Worm (Caenorhabditis elegans): ENCODE data around the gene fipr-19.

Gene fipr-19

DNA sequence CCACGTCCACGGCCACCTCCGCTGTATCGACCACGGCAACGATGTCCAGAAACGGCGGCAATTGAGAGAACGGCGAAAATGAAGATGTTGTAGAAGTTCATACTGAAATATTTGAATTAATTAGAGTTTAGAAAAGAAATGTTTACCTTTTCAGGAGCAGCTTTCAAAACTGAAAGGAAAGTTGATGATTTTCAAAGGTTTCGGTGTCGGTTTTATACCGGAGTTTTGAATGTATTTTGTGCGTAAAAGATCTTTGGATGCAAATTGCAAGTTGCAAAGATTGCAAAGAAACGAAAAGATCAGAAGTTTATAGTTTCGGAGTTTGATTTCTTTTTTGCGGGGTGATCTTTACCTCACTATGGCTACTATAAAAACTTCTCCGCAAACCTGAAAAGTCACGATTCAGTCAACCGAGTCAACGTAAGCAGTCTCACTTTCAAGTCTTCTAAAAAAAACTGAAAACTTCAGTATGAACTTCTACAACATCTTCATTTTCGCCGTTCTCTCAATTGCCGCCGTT is at the start of gene fipr-19, which contains the start of gene fipr-18:
TSS of gene fipr-19 (minus strand) at position 101 of the 520 bp plus-strand sequence.
TSS of gene fipr-18 (plus strand) at position 470 of the 520 bp plus-strand sequence.
- no peak for TF ChIP-seq pat-9 (tag; optimal IDR thresholded peaks at IDR 0.05)
- no peak for TF ChIP-seq sox-2 (GFP tag; IDR thresholded peaks at IDR 0.05)
- TF ChIP-seq npax-4 (tag; optimal IDR thresholded peaks at IDR 0.05), result no peak
- no peak for TF ChIP-seq nhr-232 (tag; optimal IDR thresholded peaks at IDR 0.05)
- TF ChIP-seq dmd-4 (tag; optimal IDR thresholded peaks at IDR 0.05; ENCODE audit: borderline replicate concordance), result no peak
- TF ChIP-seq pax-1 (tag; optimal IDR thresholded peaks at IDR 0.05), result no peak
- TF ChIP-seq ceh-45 (GFP tag; IDR thresholded peaks at IDR 0.05), result no peak
- no peak for TF ChIP-seq unc-55 (GFP tag; optimal IDR thresholded peaks at IDR 0.05)
- TF ChIP-seq hlh-15 (tag; optimal IDR thresholded peaks at IDR 0.05), result no peak
- TF ChIP-seq ceh-31 (tag; optimal IDR thresholded peaks at IDR 0.05), result no peak

DNA sequence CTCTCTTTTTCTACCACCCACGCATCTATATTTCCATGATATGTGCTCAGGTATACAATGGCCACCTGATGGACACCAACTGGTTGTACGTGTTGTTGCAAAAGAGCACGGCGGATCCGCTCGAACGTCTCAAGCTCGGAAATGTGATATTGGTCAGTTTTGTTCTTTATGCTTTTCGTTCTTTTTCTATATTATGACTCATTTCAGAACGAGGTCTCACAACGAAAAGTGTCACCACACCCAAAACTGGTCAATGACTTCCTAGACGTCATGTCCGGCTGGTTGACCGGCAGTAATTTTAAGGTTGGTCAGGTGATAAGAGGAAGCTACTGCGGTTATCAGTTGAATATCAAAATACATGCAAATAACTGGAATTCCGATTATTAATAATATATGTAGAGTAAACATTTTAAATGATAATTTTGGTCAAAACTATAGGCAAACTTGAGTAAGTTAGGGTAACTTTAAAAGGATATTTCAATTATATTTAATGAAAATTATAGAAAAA is 49.4 kb upstream of the fipr-19 start, which contains the start of gene cls-1:
TSS of gene cls-1 (plus strand) at position 51 of the 508 bp plus-strand sequence.
- TF ChIP-seq C08G9.2 (tag; optimal IDR thresholded peaks at IDR 0.05) (no peak), nhr-232 (tag; optimal IDR thresholded peaks at IDR 0.05) (no peak), unc-55 (GFP tag; optimal IDR thresholded peaks at IDR 0.05) (no peak), dmd-4 (tag; optimal IDR thresholded peaks at IDR 0.05; ENCODE audit: borderline replicate concordance) (no peak), ref-2 (tag; optimal IDR thresholded peaks at IDR 0.05) (no peak), pha-4 (tag; optimal IDR thresholded peaks at IDR 0.05) (no peak), mec-3 (tag; optimal IDR thresholded peaks at IDR 0.05; ENCODE audit: borderline replicate concordance) (no peak), lim-6 (tag; optimal IDR thresholded peaks at IDR 0.05) (no peak), fkh-6 (tag; optimal IDR thresholded peaks at IDR 0.05) (no peak), madf-2 (tag; optimal IDR thresholded peaks at IDR 0.05) (no peak), hlh-8 (tag; optimal IDR thresholded peaks at IDR 0.05) (no peak), fkh-10 (GFP tag; optimal IDR thresholded peaks at IDR 0.05) (no peak)

DNA sequence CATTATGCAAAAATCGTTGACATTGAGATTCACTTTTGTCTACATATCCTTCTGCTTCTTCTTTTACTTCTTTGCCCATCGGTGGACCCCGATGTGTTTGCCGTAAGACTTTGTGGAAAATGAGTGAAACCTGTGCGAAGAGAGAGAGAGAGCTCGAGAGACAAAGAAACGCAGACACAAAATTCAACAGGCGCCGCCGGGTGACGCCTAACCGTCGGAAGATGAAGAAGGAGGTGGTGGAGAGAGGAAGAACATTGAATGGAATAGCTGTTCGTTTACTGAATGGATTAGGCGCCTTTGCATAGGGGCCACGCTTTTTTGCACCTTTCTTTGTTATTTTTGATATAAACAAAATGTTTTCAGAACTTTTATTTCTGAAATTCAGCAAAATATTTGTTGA is 48.2 kb upstream of the fipr-19 start:
- TF ChIP-seq pqm-1 (tag; optimal IDR thresholded peaks at IDR 0.05) (no peak), hlh-8 (tag; optimal IDR thresholded peaks at IDR 0.05) (no peak), ceh-31 (tag; optimal IDR thresholded peaks at IDR 0.05) (no peak), ets-4 (tag; optimal IDR thresholded peaks at IDR 0.05) (no peak)

DNA sequence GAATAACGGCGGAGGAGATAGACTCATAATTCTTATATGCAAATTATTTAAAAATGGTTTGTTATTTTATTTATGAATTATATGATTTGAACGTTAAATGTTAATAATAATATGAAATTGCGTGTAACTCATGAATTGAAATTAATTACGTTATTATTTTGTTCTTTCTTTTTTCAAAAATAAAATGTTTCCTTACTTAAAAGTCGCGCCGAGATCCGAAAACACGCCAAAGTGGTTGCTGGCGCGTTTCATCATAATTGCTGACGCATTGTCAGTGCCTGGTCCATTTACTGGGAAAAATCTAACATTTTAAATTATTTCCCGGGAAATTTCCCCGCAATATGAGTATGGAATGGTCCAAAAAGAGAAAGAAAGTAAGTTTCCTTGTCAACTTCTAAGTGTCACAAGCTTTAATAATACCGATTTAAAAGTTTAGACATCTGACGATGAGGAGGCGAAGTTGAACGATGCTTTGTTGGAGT is 40.7 kb upstream of the fipr-19 start, which contains the start of the genes C07H6.9 and sap-140:
TSS of gene C07H6.9 (minus strand) at position 51 of the 482 bp plus-strand sequence.
TSS of gene sap-140 (plus strand) at position 318 of the 482 bp plus-strand sequence.
- TF ChIP-seq ceh-31 (tag; optimal IDR thresholded peaks at IDR 0.05) (peak; percentile 45), sox-2 (GFP tag; IDR thresholded peaks at IDR 0.05) (no peak), ceh-2 (tag; optimal IDR thresholded peaks at IDR 0.05) (peak; percentile 14), ztf-16 (tag; optimal IDR thresholded peaks at IDR 0.05) (no peak), pax-1 (tag; optimal IDR thresholded peaks at IDR 0.05) (no peak), ceh-30 (tag; optimal IDR thresholded peaks at IDR 0.05) (peak; percentile 73), elt-2 (tag; optimal IDR thresholded peaks at IDR 0.05) (peak; percentile 21), unc-55 (GFP tag; optimal IDR thresholded peaks at IDR 0.05) (no peak), C08G9.2 (tag; optimal IDR thresholded peaks at IDR 0.05) (no peak), ceh-9 (tag; optimal IDR thresholded peaks at IDR 0.05) (no peak), hlh-6 (tag; optimal IDR thresholded peaks at IDR 0.05) (no peak), unc-86 (tag; optimal IDR thresholded peaks at IDR 0.05) (peak; percentile 4), T23F11.4 (GFP tag; optimal IDR thresholded peaks at IDR 0.05) (no peak), ets-4 (tag; optimal IDR thresholded peaks at IDR 0.05) (no peak), pros-1 (tag; optimal IDR thresholded peaks at IDR 0.05) (no peak), lim-6 (tag; optimal IDR thresholded peaks at IDR 0.05) (no peak), ref-2 (tag; optimal IDR thresholded peaks at IDR 0.05) (peak; percentile 40), ceh-14 (tag; optimal IDR thresholded peaks at IDR 0.05) (no peak), pha-4 (tag; optimal IDR thresholded peaks at IDR 0.05) (no peak), hlh-15 (tag; optimal IDR thresholded peaks at IDR 0.05) (no peak), hlh-8 (tag; optimal IDR thresholded peaks at IDR 0.05) (no peak), fkh-6 (tag; optimal IDR thresholded peaks at IDR 0.05) (no peak), Y22D7AL.16 (tag; optimal IDR thresholded peaks at IDR 0.05) (no peak), fax-1 (tag; optimal IDR thresholded peaks at IDR 0.05) (no peak), pha-2 (tag; optimal IDR thresholded peaks at IDR 0.05) (no peak), madf-2 (tag; optimal IDR thresholded peaks at IDR 0.05) (no peak), unc-42 (tag; optimal IDR thresholded peaks at IDR 0.05) (peak; percentile 32), nfya-1 (tag; optimal IDR thresholded peaks at IDR 0.05) (peak; percentile 42), ttx-3 (tag; optimal IDR thresholded peaks at IDR 0.05) (no peak), K02D7.2 (tag; optimal IDR thresholded peaks at IDR 0.05) (no peak), mec-3 (tag; optimal IDR thresholded peaks at IDR 0.05; ENCODE audit: borderline replicate concordance) (no peak), ama-1 (optimal IDR thresholded peaks at IDR 0.05) (no peak), hlh-30 (tag; optimal IDR thresholded peaks at IDR 0.05; ENCODE audit: insufficient read depth) (no peak)
